Fruit fly (Drosophila melanogaster) S2 (cell line): ENCODE measurements around the gene Vps24.

ENCODE experiments used
- CG8478 ChIP-seq: fragments of >200 bp; optimal IDR thresholded peaks from 2 replicates; lab custom pipeline; 2018
- CTCF ChIP-seq, 2 experiments: fragments of >200 bp; optimal IDR thresholded peaks; 2 replicates each; lab custom pipeline; 2018

- TF ChIP-seq CG8478 (lab: Kevin White, UChicago) (no peak), CTCF (optimal IDR thresholded peaks at IDR 0.05; lab: Kevin White, UChicago) (no peak)
Measured at dm6 chr3R:4291289-4291688, 19.5 kb downstream of the Vps24 start.
